Worm (Caenorhabditis elegans) whole organism, L4 larva: Measurements from ENCODE around the gene arx-2.
A peak's percentile ranks its signal among the peaks of the same experiment; 100 is the strongest.

Experiments used
- F10B5.3 ChIP-seq: sonication (generic microtip); optimal IDR thresholded peaks from 2 replicates; lab custom pipeline; 2016; ENCODE audit warnings: mild to moderate bottlenecking, missing genetic modification characterization, missing compliant biosample characterization
- F37D6.2 ChIP-seq: sonication (generic microtip); optimal IDR thresholded peaks from 2 replicates; lab custom pipeline; 2016; ENCODE audit warnings: mild to moderate bottlenecking, missing genetic modification characterization, missing compliant biosample characterization
- F49E8.2 ChIP-seq: sonication (generic microtip); optimal IDR thresholded peaks from 2 replicates; lab custom pipeline; 2016; ENCODE audit warnings: missing compliant biosample characterization, mild to moderate bottlenecking, missing genetic modification characterization, borderline replicate concordance
- R02D3.7 ChIP-seq: fragments of 150-350 bp; sonication (generic microtip); optimal IDR thresholded peaks from 3 replicates; lab custom pipeline; 2014; ENCODE audit warnings: missing biosample characterization, missing genetic modification characterization
- T20F7.1 ChIP-seq: fragments of 200-800 bp; sonication (Bioruptor generic); optimal IDR thresholded peaks from 2 replicates; lab custom pipeline; 2018; ENCODE audit warnings: mild to moderate bottlenecking, missing genetic modification characterization, missing compliant biosample characterization
- Y48G9A.11 ChIP-seq: fragments of 200-800 bp; sonication (Bioruptor generic); IDR thresholded peaks from 2 replicates; pipeline ENCODE4 v1.3.6; 2022; ENCODE audit warnings: missing genetic modification reagents, missing genetic modification characterization, missing compliant biosample characterization
- Y5F2A.4 ChIP-seq: fragments of 200-800 bp; sonication (Bioruptor generic); optimal IDR thresholded peaks from 2 replicates; lab custom pipeline; 2018; ENCODE audit warnings: mild to moderate bottlenecking, missing genetic modification characterization, missing compliant biosample characterization
- ZK546.5 ChIP-seq, 2 experiments: sonication (generic microtip); optimal IDR thresholded peaks; 2 replicates each; lab custom pipeline; 2017; ENCODE audit warnings: missing biosample characterization in 2 of 2, missing genetic modification characterization in 2 of 2
- aha-1 ChIP-seq: fragments of 150-350 bp; peaks from one replicate; lab custom pipeline; 2014; ENCODE audit warnings: missing biosample characterization, missing genetic modification characterization
- aly-2 ChIP-seq: sonication (generic microtip); optimal IDR thresholded peaks from 2 replicates; lab custom pipeline; 2018; ENCODE audit warnings: missing biosample characterization, missing genetic modification characterization
- arid-1 ChIP-seq: fragments of 200-800 bp; sonication (Bioruptor generic); conservative IDR thresholded peaks from 2 replicates; pipeline ENCODE4 v1.3.6; 2022; ENCODE audit warnings: missing genetic modification reagents, missing genetic modification characterization, missing compliant biosample characterization
- ceh-82 ChIP-seq: sonication (generic microtip); optimal IDR thresholded peaks from 2 replicates; lab custom pipeline; 2017; ENCODE audit warnings: missing biosample characterization, missing genetic modification characterization
- daf-16 ChIP-seq, 3 experiments: sonication (generic microtip); optimal IDR thresholded peaks; 2 replicates each; lab custom pipeline; 2016 to 2017; ENCODE audit warnings: missing genetic modification characterization in 3 of 3, missing genetic modification reagents in 3 of 3, mild to moderate bottlenecking in 2 of 3, missing compliant biosample characterization in 2 of 3, missing biosample characterization in 1 of 3, moderate library complexity in 1 of 3
- daf-19 ChIP-seq: fragments of 200-800 bp; sonication (Bioruptor generic); conservative IDR thresholded peaks from 2 replicates; pipeline ENCODE4 v1.3.6; 2022; ENCODE audit warnings: missing genetic modification characterization, missing compliant biosample characterization
- dmd-6 ChIP-seq: fragments of 200-800 bp; sonication (Bioruptor generic); IDR thresholded peaks from 2 replicates; pipeline ENCODE4 v1.3.6; 2022; ENCODE audit warnings: missing genetic modification reagents, missing genetic modification characterization, missing compliant biosample characterization
- dmd-9 ChIP-seq: fragments of 200-800 bp; sonication (Bioruptor generic); IDR thresholded peaks from 2 replicates; pipeline ENCODE4 v1.3.6; 2022; ENCODE audit warnings: missing genetic modification reagents, missing genetic modification characterization, missing compliant biosample characterization
- egl-27 ChIP-seq: sonication (generic microtip); optimal IDR thresholded peaks from 3 replicates; lab custom pipeline; 2017; ENCODE audit warnings: missing biosample characterization, missing genetic modification reagents, missing genetic modification characterization
- hlh-30 ChIP-seq: sonication (generic microtip); optimal IDR thresholded peaks from 2 replicates; lab custom pipeline; 2017; ENCODE audit warnings: antibody characterized with exemption, mild to moderate bottlenecking, missing genetic modification characterization, missing compliant biosample characterization; ENCODE audit not compliant: insufficient read depth
- hmg-1.1 ChIP-seq: fragments of 200-800 bp; sonication (Bioruptor generic); IDR thresholded peaks from 2 replicates; pipeline ENCODE4 v1.3.6; 2022; ENCODE audit warnings: missing genetic modification reagents, missing genetic modification characterization, missing compliant biosample characterization
- lim-7 ChIP-seq: fragments of 200-800 bp; sonication (Bioruptor generic); IDR thresholded peaks from 2 replicates; pipeline ENCODE4 v1.3.6; 2022; ENCODE audit warnings: missing genetic modification characterization, missing compliant biosample characterization
- lin-15B ChIP-seq: fragments of 150-350 bp; sonication (generic microtip); optimal IDR thresholded peaks from 3 replicates; lab custom pipeline; 2014; ENCODE audit warnings: missing biosample characterization, missing genetic modification characterization
- lin-39 ChIP-seq: fragments of 150-350 bp; optimal IDR thresholded peaks from 2 replicates; lab custom pipeline; 2014; ENCODE audit warnings: missing biosample characterization, missing genetic modification reagents, missing genetic modification characterization
- lsy-2 ChIP-seq, 2 experiments: fragments of 150-350 bp in 1 of 2; sonication (generic microtip) in 1 of 2; optimal IDR thresholded peaks; 2 replicates each; lab custom pipeline; 2014 to 2017; ENCODE audit warnings: missing biosample characterization in 2 of 2, missing genetic modification characterization in 2 of 2
- madf-5 ChIP-seq, 2 experiments: fragments of 200-800 bp; sonication (Bioruptor generic); IDR thresholded peaks; 2 replicates each; pipeline ENCODE4 v1.3.6; 2022; ENCODE audit warnings: missing compliant biosample characterization in 2 of 2, missing genetic modification characterization in 2 of 2
- madf-9 ChIP-seq: fragments of 200-800 bp; sonication (Bioruptor generic); conservative IDR thresholded peaks from 2 replicates; pipeline ENCODE4 v1.3.6; 2022; ENCODE audit warnings: missing genetic modification reagents, missing genetic modification characterization, missing compliant biosample characterization
- mdt-29 ChIP-seq: fragments of 200-800 bp; sonication (Bioruptor generic); IDR thresholded peaks from 2 replicates; pipeline ENCODE4 v1.3.6; 2022; ENCODE audit warnings: missing genetic modification reagents, missing genetic modification characterization, missing compliant biosample characterization
- mxl-3 ChIP-seq: fragments of 200-800 bp; sonication (Bioruptor generic); optimal IDR thresholded peaks from 2 replicates; lab custom pipeline; 2018; ENCODE audit warnings: mild to moderate bottlenecking, missing genetic modification characterization, missing compliant biosample characterization
- nhr-102 ChIP-seq: sonication (generic microtip); optimal IDR thresholded peaks from 2 replicates; lab custom pipeline; 2016; ENCODE audit warnings: mild to moderate bottlenecking, missing genetic modification characterization, moderate library complexity, missing compliant biosample characterization
- nhr-11 ChIP-seq: fragments of 150-350 bp; optimal IDR thresholded peaks from 2 replicates; lab custom pipeline; 2014; ENCODE audit warnings: missing biosample characterization, missing genetic modification characterization
- nhr-28 ChIP-seq: fragments of 150-350 bp; optimal IDR thresholded peaks from 2 replicates; lab custom pipeline; 2014; ENCODE audit warnings: missing biosample characterization, missing genetic modification characterization
- nhr-41 ChIP-seq: fragments of 200-800 bp; sonication (Bioruptor generic); IDR thresholded peaks from 2 replicates; pipeline ENCODE4 v1.3.6; 2022; ENCODE audit warnings: missing genetic modification reagents, missing genetic modification characterization, missing compliant biosample characterization
- nhr-76 ChIP-seq: fragments of 150-350 bp; optimal IDR thresholded peaks from 2 replicates; lab custom pipeline; 2014; ENCODE audit warnings: missing biosample characterization, missing genetic modification characterization
- pha-4 ChIP-seq, 2 experiments: fragments of 150-350 bp in 1 of 2; fragments of 200-800 bp in 1 of 2; sonication (Bioruptor generic) in 1 of 2; IDR thresholded peaks in 1 of 2; optimal IDR thresholded peaks in 1 of 2; 2 replicates each; pipeline versions ENCODE4 v1.3.6 to Lab custom; 2014 to 2022; ENCODE audit warnings: missing genetic modification characterization in 2 of 2, missing genetic modification reagents in 2 of 2, missing biosample characterization in 1 of 2, missing compliant biosample characterization in 1 of 2
- pqm-1 ChIP-seq: sonication (generic microtip); optimal IDR thresholded peaks from 2 replicates; lab custom pipeline; 2017; ENCODE audit warnings: missing biosample characterization, missing genetic modification characterization
- saeg-2 ChIP-seq: fragments of 200-800 bp; sonication (Bioruptor generic); IDR thresholded peaks from 2 replicates; pipeline ENCODE4 v1.3.6; 2022; ENCODE audit warnings: missing genetic modification reagents, missing genetic modification characterization, missing compliant biosample characterization
- set-16 ChIP-seq: fragments of 200-800 bp; sonication (Bioruptor generic); IDR thresholded peaks from 2 replicates; pipeline ENCODE4 v1.3.6; 2022; ENCODE audit warnings: missing genetic modification reagents, missing genetic modification characterization, missing compliant biosample characterization
- skn-1 ChIP-seq: fragments of 150-350 bp; optimal IDR thresholded peaks from 2 replicates; lab custom pipeline; 2014; ENCODE audit warnings: missing biosample characterization, missing genetic modification characterization
- snpc-1.2 ChIP-seq: fragments of 200-800 bp; sonication (Bioruptor generic); IDR thresholded peaks from 2 replicates; pipeline ENCODE4 v1.3.6; 2022; ENCODE audit warnings: missing genetic modification reagents, missing genetic modification characterization, missing compliant biosample characterization
- spr-1 ChIP-seq: sonication (generic microtip); optimal IDR thresholded peaks from 2 replicates; lab custom pipeline; 2016; ENCODE audit warnings: mild to moderate bottlenecking, missing genetic modification characterization, missing compliant biosample characterization
- spr-3 ChIP-seq: fragments of 200-800 bp; sonication (Bioruptor generic); optimal IDR thresholded peaks from 2 replicates; lab custom pipeline; 2018; ENCODE audit warnings: mild to moderate bottlenecking, missing genetic modification characterization, missing compliant biosample characterization
- unc-62 ChIP-seq, 3 experiments: fragments of 150-350 bp in 1 of 3; sonication (generic microtip); optimal IDR thresholded peaks in 2 of 3; peaks in 1 of 3; 1 replicate in 1 of 3; 2 replicates in 2 of 3; lab custom pipeline; 2014 to 2017; ENCODE audit warnings: missing biosample characterization in 3 of 3, missing genetic modification characterization in 3 of 3, missing genetic modification reagents in 3 of 3, missing genotype in 1 of 3
- zfp-3 ChIP-seq: fragments of 200-800 bp; sonication (Bioruptor generic); conservative IDR thresholded peaks from 2 replicates; pipeline ENCODE4 v1.3.6; 2022; ENCODE audit warnings: missing genetic modification reagents, missing genetic modification characterization, missing compliant biosample characterization
- zip-11 ChIP-seq: fragments of 200-800 bp; sonication (Bioruptor generic); IDR thresholded peaks from 2 replicates; pipeline ENCODE4 v1.3.6; 2022; ENCODE audit warnings: missing genetic modification characterization, missing compliant biosample characterization
- ztf-11 ChIP-seq: fragments of 150-350 bp; optimal IDR thresholded peaks from 2 replicates; lab custom pipeline; 2014; ENCODE audit warnings: missing biosample characterization, missing genetic modification characterization

Gene arx-2

ce11 chrV:10292819-10293357, 45.3 kb downstream of the arx-2 start, which contains the start of gene col-149 (continued):
- TF ChIP-seq hlh-30 (tag; lab: Kevin White, UChicago) (no peak), nhr-76 (tag; lab: Kevin White, UChicago) (no peak), Y48G9A.11 (no peak), nhr-11 (tag; lab: Kevin White, UChicago) (no peak), skn-1 (no peak), madf-9 (no peak), dmd-9 (GFP tag; lab: Robert Waterston, UW) (no peak), egl-27 (tag; lab: Kevin White, UChicago) (no peak), pqm-1 (tag; lab: Kevin White, UChicago) (peak; percentile 66), Y5F2A.4 (no peak), dmd-6 (GFP tag; lab: Robert Waterston, UW) (no peak; the same call in 1 of the 2 replicates), nhr-41 (no peak), unc-62 (GFP tag; optimal IDR thresholded peaks at IDR 0.05 in 1 of 2; lab: Kevin White, UChicago) (peak in 1 of 2 experiments; percentile 62), unc-62 (tag; optimal IDR thresholded peaks at IDR 0.05; lab: Kevin White, UChicago) (no peak), lim-7 (GFP tag; lab: Robert Waterston, UW) (no peak), aly-2 (tag; lab: Kevin White, UChicago) (no peak), F37D6.2 (tag; lab: Kevin White, UChicago) (no peak), spr-1 (tag; lab: Kevin White, UChicago) (no peak), daf-16 (GFP tag; optimal IDR thresholded peaks at IDR 0.05; lab: Kevin White, UChicago) (no peak), daf-16 (tag; optimal IDR thresholded peaks at IDR 0.05; lab: Kevin White, UChicago) (no peak), ZK546.5 (tag; optimal IDR thresholded peaks at IDR 0.05; lab: Kevin White, UChicago) (no peak), F10B5.3 (tag; lab: Kevin White, UChicago) (no peak), spr-3 (GFP tag; lab: Kevin White, UChicago) (no peak), mxl-3 (peak; percentile 59), nhr-28 (peak; percentile 81), mdt-29 (no peak), hmg-1.1 (no peak), nhr-102 (tag; lab: Kevin White, UChicago) (no peak), zfp-3 (GFP tag; lab: Robert Waterston, UW) (no peak), ceh-82 (tag; lab: Kevin White, UChicago) (no peak), saeg-2 (no peak)

- TF ChIP-seq set-16 (GFP tag; lab: Robert Waterston, UW) = peak; percentile 76; the same call in 1 of the 2 replicates
- TF ChIP-seq lin-15B (tag; lab: Kevin White, UChicago) = no peak
- TF ChIP-seq ztf-11 (tag; lab: Kevin White, UChicago) = no peak
- peak; percentile 14 for TF ChIP-seq aha-1 (tag; lab: Kevin White, UChicago)
- TF ChIP-seq, all 104 proteins: peak for 2
Observed at ce11 chrV:10291848-10292247, 46.3 kb downstream of the arx-2 start.

ce11 chrV:10289743-10290142, 48.4 kb downstream of the arx-2 start, which contains the start of gene B0024.15:
Gene B0024.15, plus strand, starts transcription at chrV:10290043.
- TF ChIP-seq aha-1 (tag; lab: Kevin White, UChicago) (peak; percentile 47), dmd-6 (GFP tag; lab: Robert Waterston, UW) (no peak)

DNA sequence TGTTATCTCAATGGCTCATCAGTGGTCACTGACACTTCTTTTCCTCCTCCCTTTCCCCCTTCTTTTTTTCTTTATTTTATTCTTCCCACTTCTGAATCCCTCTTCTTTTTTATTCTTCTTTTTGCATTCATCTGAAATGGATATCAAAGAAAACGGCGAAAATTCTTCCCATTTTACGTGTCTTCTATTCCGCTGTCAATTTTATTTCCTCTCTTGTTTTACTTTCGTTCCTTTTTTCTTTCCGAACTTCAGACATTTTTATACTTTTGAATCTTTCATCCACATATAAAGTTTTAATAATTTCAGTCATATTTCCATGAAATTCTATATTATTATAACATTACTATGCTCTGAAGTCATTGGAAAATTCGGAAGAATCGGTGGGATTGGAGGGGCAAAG, 50.9 kb downstream of the arx-2 start, which contains the start of gene B0024.3:
Gene B0024.3, plus strand, starts transcription at position 301 of the 400 bp plus-strand sequence.
- TF ChIP-seq lin-39 (tag; lab: Kevin White, UChicago) (no peak), R02D3.7 (tag; lab: Kevin White, UChicago) (no peak), daf-16 (GFP tag; optimal IDR thresholded peaks at IDR 0.05; lab: Kevin White, UChicago) (no peak), daf-16 (tag; optimal IDR thresholded peaks at IDR 0.05; lab: Kevin White, UChicago) (no peak), T20F7.1 (no peak), snpc-1.2 (GFP tag; lab: Robert Waterston, UW) (no peak), pha-4 (GFP tag; IDR thresholded peaks at IDR 0.05; lab: Robert Waterston, UW) (no peak), pha-4 (tag; optimal IDR thresholded peaks at IDR 0.05; lab: Kevin White, UChicago) (no peak), F49E8.2 (tag; lab: Kevin White, UChicago) (no peak), madf-5 (GFP tag; IDR thresholded peaks at IDR 0.05; lab: Robert Waterston, UW) (no peak), arid-1 (GFP tag; lab: Robert Waterston, UW) (no peak), daf-19 (GFP tag; lab: Robert Waterston, UW) (no peak), zip-11 (GFP tag; lab: Robert Waterston, UW) (no peak), ZK546.5 (tag; optimal IDR thresholded peaks at IDR 0.05; lab: Kevin White, UChicago) (no peak), mxl-3 (no peak), lsy-2 (tag; optimal IDR thresholded peaks at IDR 0.05; lab: Kevin White, UChicago) (no peak)
